Fruit fly (Drosophila melanogaster) whole organism, embryonic: ENCODE data around the gene CG34301.
A peak's percentile ranks its signal among the peaks of the same experiment; 100 is the strongest.

Experiments
- CG11093 ChIP-seq: fragments of 200-800 bp; sonication (Bioruptor generic); IDR thresholded peaks from 3 replicates; pipeline ENCODE4 v1.3.6; 2022; ENCODE audit warnings: missing biosample characterization, missing genetic modification characterization
- CG12391 ChIP-seq: fragments of 200-800 bp; sonication (Bioruptor generic); optimal IDR thresholded peaks from 3 replicates; lab custom pipeline; 2018; ENCODE audit warnings: missing biosample characterization, mild to moderate bottlenecking, missing genetic modification characterization, moderate library complexity
- CG12942 ChIP-seq: fragments of 200-800 bp; sonication (Bioruptor generic); optimal IDR thresholded peaks from 3 replicates; lab custom pipeline; 2016; ENCODE audit warnings: missing biosample characterization, missing genetic modification characterization
- CG13894 ChIP-seq: fragments of 200-800 bp; sonication (Bioruptor generic); optimal IDR thresholded peaks from 3 replicates; lab custom pipeline; 2018; ENCODE audit warnings: missing biosample characterization, mild to moderate bottlenecking, missing genetic modification characterization, moderate library complexity
- CG1529 ChIP-seq: fragments of 200-800 bp; sonication (Bioruptor generic); optimal IDR thresholded peaks from 3 replicates; lab custom pipeline; 2018; ENCODE audit warnings: missing biosample characterization, missing genetic modification characterization
- CG17328 ChIP-seq: fragments of 200-800 bp; sonication (Bioruptor generic); IDR thresholded peaks from 2 replicates; pipeline ENCODE4 v1.3.6; 2022; ENCODE audit warnings: missing biosample characterization, missing genetic modification characterization
- CG17359 ChIP-seq: fragments of 200-800 bp; sonication (Bioruptor generic); optimal IDR thresholded peaks from 3 replicates; lab custom pipeline; 2018; ENCODE audit warnings: missing biosample characterization, mild to moderate bottlenecking, missing genetic modification characterization, moderate library complexity
- CG2875 ChIP-seq: fragments of 200-800 bp; sonication (Bioruptor generic); optimal IDR thresholded peaks from 2 replicates; lab custom pipeline; 2017; ENCODE audit warnings: missing biosample characterization, mild to moderate bottlenecking, missing genetic modification characterization, missing genetic modification reagents
- CG30020 ChIP-seq: fragments of 200-800 bp; optimal IDR thresholded peaks from 2 replicates; lab custom pipeline; 2019; ENCODE audit warnings: missing biosample characterization, mild to moderate bottlenecking, missing genetic modification characterization, moderate library complexity
- CG32772 ChIP-seq: fragments of 200-800 bp; sonication (Bioruptor generic); IDR thresholded peaks from 2 replicates; pipeline ENCODE4 v1.3.6; 2022; ENCODE audit warnings: missing biosample characterization, missing genetic modification characterization
- CG34422 ChIP-seq: fragments of 200-800 bp; sonication (Bioruptor generic); IDR thresholded peaks from 3 replicates; pipeline ENCODE4 v1.3.6; 2022; ENCODE audit warnings: missing biosample characterization, missing genetic modification characterization
- CG3847 ChIP-seq: fragments of 200-800 bp; sonication (Bioruptor generic); IDR thresholded peaks from 2 replicates; pipeline ENCODE4 v1.3.6; 2022; ENCODE audit warnings: missing biosample characterization, missing genetic modification characterization
- CG5180 ChIP-seq: fragments of 200-800 bp; sonication (Bioruptor generic); optimal IDR thresholded peaks from 3 replicates; lab custom pipeline; 2017; ENCODE audit warnings: missing biosample characterization, missing genetic modification characterization, mild to moderate bottlenecking, moderate library complexity, missing genetic modification reagents
- CG7271 ChIP-seq: fragments of 200-800 bp; sonication (Bioruptor generic); optimal IDR thresholded peaks from 2 replicates; lab custom pipeline; 2018; ENCODE audit warnings: missing biosample characterization, mild to moderate bottlenecking, missing genetic modification characterization, moderate library complexity
- CG7963 ChIP-seq: fragments of 200-800 bp; sonication (Bioruptor generic); IDR thresholded peaks from 3 replicates; pipeline ENCODE4 v1.3.6; 2022; ENCODE audit warnings: missing biosample characterization, missing genetic modification characterization; ENCODE audit not compliant: partially characterized antibody
- CG7987 ChIP-seq: fragments of 200-800 bp; sonication (Bioruptor generic); optimal IDR thresholded peaks from 2 replicates; lab custom pipeline; 2018; ENCODE audit warnings: missing biosample characterization, mild to moderate bottlenecking, missing genetic modification characterization, moderate library complexity
- CG9437 ChIP-seq: fragments of 200-800 bp; sonication (Bioruptor generic); optimal IDR thresholded peaks from 2 replicates; lab custom pipeline; 2018; ENCODE audit warnings: missing biosample characterization, mild to moderate bottlenecking, missing genetic modification characterization
- D19A ChIP-seq: fragments of 200-800 bp; optimal IDR thresholded peaks from 3 replicates; lab custom pipeline; 2019; ENCODE audit warnings: missing biosample characterization, mild to moderate bottlenecking, missing genetic modification characterization, moderate library complexity
- Deaf1 ChIP-seq: fragments of 200-800 bp; optimal IDR thresholded peaks from 3 replicates; lab custom pipeline; 2019; ENCODE audit warnings: missing biosample characterization, mild to moderate bottlenecking, missing genetic modification characterization, moderate library complexity
- E2f1 ChIP-seq: fragments of 200-800 bp; sonication (Bioruptor generic); IDR thresholded peaks from 2 replicates; pipeline ENCODE4 v1.3.6; 2022; ENCODE audit warnings: missing biosample characterization, missing genetic modification characterization
- Ets97D ChIP-seq: fragments of 200-800 bp; sonication (Bioruptor generic); optimal IDR thresholded peaks from 3 replicates; lab custom pipeline; 2016; ENCODE audit warnings: missing biosample characterization, missing genetic modification characterization
- Hmx ChIP-seq: fragments of 200-800 bp; sonication (Bioruptor generic); optimal IDR thresholded peaks from 2 replicates; lab custom pipeline; 2016; ENCODE audit warnings: missing biosample characterization, missing genetic modification characterization
- Med ChIP-seq: fragments of 200-800 bp; sonication (Bioruptor generic); peaks from one replicate; lab custom pipeline; 2016; ENCODE audit warnings: missing biosample characterization, missing genetic modification characterization, mild to moderate bottlenecking, inconsistent platforms, moderate library complexity
- Mrtf ChIP-seq: fragments of 200-800 bp; sonication (Bioruptor generic); IDR thresholded peaks from 3 replicates; pipeline ENCODE4 v1.3.6; 2022; ENCODE audit warnings: missing biosample characterization, missing genetic modification characterization
- Sox102F ChIP-seq: fragments of 200-800 bp; sonication (Bioruptor generic); optimal IDR thresholded peaks from 2 replicates; lab custom pipeline; 2018; ENCODE audit warnings: missing biosample characterization, mild to moderate bottlenecking, missing genetic modification characterization, moderate library complexity
- Stat92E ChIP-seq, 3 experiments: fragments of >200 bp in 2 of 3; fragments of 200-800 bp in 1 of 3; sonication (Bioruptor generic) in 1 of 3; optimal IDR thresholded peaks; 2 replicates each; lab custom pipeline; 2017 to 2019; ENCODE audit warnings: missing biosample characterization in 3 of 3, missing genetic modification characterization in 3 of 3, mild to moderate bottlenecking in 1 of 3, moderate library complexity in 1 of 3
- Tbp ChIP-seq: fragments of >200 bp; optimal IDR thresholded peaks from 2 replicates; lab custom pipeline; 2018; ENCODE audit warnings: missing biosample characterization, missing genetic modification characterization
- abd-A ChIP-seq: fragments of 200-800 bp; sonication (Bioruptor generic); optimal IDR thresholded peaks from 3 replicates; lab custom pipeline; 2019; ENCODE audit warnings: missing biosample characterization, mild to moderate bottlenecking, missing genetic modification characterization, moderate library complexity
- bsh ChIP-seq, 2 experiments: fragments of 200-800 bp; sonication (Bioruptor generic); optimal IDR thresholded peaks; 2 replicates each; lab custom pipeline; 2017 to 2018; ENCODE audit warnings: mild to moderate bottlenecking in 2 of 2, missing biosample characterization in 2 of 2, missing genetic modification characterization in 2 of 2, moderate library complexity in 1 of 2
- cad ChIP-seq: fragments of >200 bp; optimal IDR thresholded peaks from 2 replicates; lab custom pipeline; 2017; ENCODE audit warnings: missing biosample characterization, missing genetic modification characterization
- chif ChIP-seq, 2 experiments: fragments of 200-800 bp; sonication (Bioruptor generic); optimal IDR thresholded peaks; 3 replicates each; lab custom pipeline; 2016; ENCODE audit warnings: missing biosample characterization in 2 of 2, missing genetic modification characterization in 2 of 2
- chinmo ChIP-seq: fragments of 200-800 bp; sonication (Bioruptor generic); IDR thresholded peaks from 4 replicates; pipeline ENCODE4 v1.3.6; 2022; ENCODE audit warnings: missing biosample characterization, missing genetic modification characterization; ENCODE audit not compliant: partially characterized antibody
- corto ChIP-seq: fragments of 200-800 bp; sonication (Bioruptor generic); optimal IDR thresholded peaks from 2 replicates; lab custom pipeline; 2016; ENCODE audit warnings: missing biosample characterization, mild to moderate bottlenecking, missing genetic modification characterization, moderate library complexity
- dysf ChIP-seq: fragments of 200-800 bp; sonication (Bioruptor generic); IDR thresholded peaks from 3 replicates; pipeline ENCODE4 v1.3.6; 2022; ENCODE audit warnings: missing biosample characterization, missing genetic modification characterization
- fd102C ChIP-seq: fragments of 200-800 bp; sonication (Bioruptor generic); optimal IDR thresholded peaks from 2 replicates; lab custom pipeline; 2018; ENCODE audit warnings: missing biosample characterization, mild to moderate bottlenecking, missing genetic modification characterization, moderate library complexity
- ftz-f1 ChIP-seq: fragments of 200-800 bp; sonication (Bioruptor generic); optimal IDR thresholded peaks from 2 replicates; lab custom pipeline; 2016; ENCODE audit warnings: missing biosample characterization, missing genetic modification characterization
- gce ChIP-seq: fragments of 200-800 bp; sonication (Bioruptor generic); IDR thresholded peaks from 3 replicates; pipeline ENCODE4 v1.3.6; 2022; ENCODE audit warnings: missing biosample characterization, missing genetic modification characterization
- grau ChIP-seq: fragments of 200-800 bp; optimal IDR thresholded peaks from 3 replicates; lab custom pipeline; 2019; ENCODE audit warnings: missing biosample characterization, mild to moderate bottlenecking, missing genetic modification characterization, moderate library complexity
- hbn ChIP-seq: fragments of 200-800 bp; sonication (Bioruptor generic); IDR thresholded peaks from 2 replicates; pipeline ENCODE4 v1.3.6; 2022; ENCODE audit warnings: missing biosample characterization, missing genetic modification characterization; ENCODE audit not compliant: partially characterized antibody
- jumu ChIP-seq: fragments of 200-800 bp; sonication (Bioruptor generic); optimal IDR thresholded peaks from 3 replicates; lab custom pipeline; 2016; ENCODE audit warnings: missing biosample characterization, missing genetic modification characterization
- nerfin-2 ChIP-seq: fragments of 200-800 bp; sonication (Bioruptor generic); IDR thresholded peaks from 2 replicates; pipeline ENCODE4 v1.3.6; 2022; ENCODE audit warnings: missing biosample characterization, missing genetic modification characterization; ENCODE audit not compliant: partially characterized antibody
- onecut ChIP-seq: fragments of 200-800 bp; sonication (Bioruptor generic); IDR thresholded peaks from 2 replicates; pipeline ENCODE4 v1.3.6; 2022; ENCODE audit warnings: missing biosample characterization, missing genetic modification characterization
- ranshi ChIP-seq: fragments of 200-800 bp; sonication (Bioruptor generic); IDR thresholded peaks from 2 replicates; pipeline ENCODE4 v1.3.6; 2022; ENCODE audit warnings: missing biosample characterization, missing genetic modification characterization
- sc ChIP-seq, 3 experiments: fragments of >200 bp in 2 of 3; fragments of 200-800 bp in 1 of 3; sonication (Bioruptor generic) in 1 of 3; optimal IDR thresholded peaks; 2 replicates in 2 of 3; 3 replicates in 1 of 3; lab custom pipeline; 2017; ENCODE audit warnings: mild to moderate bottlenecking in 1 of 3, missing biosample characterization in 1 of 3, missing genetic modification characterization in 1 of 3, missing genetic modification reagents in 1 of 3
- scrt ChIP-seq: fragments of 200-800 bp; sonication (Bioruptor generic); optimal IDR thresholded peaks from 2 replicates; lab custom pipeline; 2018; ENCODE audit warnings: missing biosample characterization, mild to moderate bottlenecking, missing genetic modification characterization, moderate library complexity
- shn ChIP-seq: fragments of 200-800 bp; sonication (Bioruptor generic); optimal IDR thresholded peaks from 3 replicates; lab custom pipeline; 2016; ENCODE audit warnings: missing biosample characterization, missing genetic modification characterization
- ssp ChIP-seq: fragments of 200-800 bp; sonication (Bioruptor generic); IDR thresholded peaks from 2 replicates; pipeline ENCODE4 v1.3.6; 2022; ENCODE audit warnings: missing biosample characterization, missing genetic modification characterization
- tgo ChIP-seq: fragments of 200-800 bp; sonication (Bioruptor generic); IDR thresholded peaks from 3 replicates; pipeline ENCODE4 v1.3.6; 2022; ENCODE audit warnings: missing biosample characterization, missing genetic modification characterization
- tna ChIP-seq: fragments of 200-800 bp; sonication (Bioruptor generic); IDR thresholded peaks from 2 replicates; pipeline ENCODE4 v1.3.6; 2022; ENCODE audit warnings: missing biosample characterization, missing genetic modification characterization; ENCODE audit not compliant: partially characterized antibody
- trem ChIP-seq: fragments of 200-800 bp; optimal IDR thresholded peaks from 3 replicates; lab custom pipeline; 2019; ENCODE audit warnings: missing biosample characterization, mild to moderate bottlenecking, missing genetic modification characterization, moderate library complexity
- zfh1 ChIP-seq: fragments of 200-800 bp; sonication (Bioruptor generic); IDR thresholded peaks from 3 replicates; pipeline ENCODE4 v1.3.6; 2022; ENCODE audit warnings: missing biosample characterization, missing genetic modification characterization

CG34301 gene

dm6 chr3R:8799866-8800265, 26.6 kb downstream of the CG34301 start:
- TF ChIP-seq CG7963 (GFP tag; lab: Robert Waterston, UW): no peak
- no peak for TF ChIP-seq CG9437 (GFP tag; lab: Kevin White, UChicago)
- TF ChIP-seq CG13894 (tag; lab: Kevin White, UChicago): peak; percentile 90
- TF ChIP-seq ftz-f1 (GFP tag; lab: Kevin White, UChicago): no peak
- TF ChIP-seq ssp (GFP tag; lab: Robert Waterston, UW): no peak
- peak; percentile 76 for TF ChIP-seq abd-A
- TF ChIP-seq CG3847 (GFP tag; lab: Robert Waterston, UW): no peak
- no peak for TF ChIP-seq sc (optimal IDR thresholded peaks at IDR 0.05; lab: Kevin White, UChicago)
- TF ChIP-seq sc (GFP tag; optimal IDR thresholded peaks at IDR 0.05; lab: Kevin White, UChicago): no peak
- TF ChIP-seq D19A (tag; lab: Kevin White, UChicago): no peak
- no peak for TF ChIP-seq zfh1
- TF ChIP-seq CG5180 (GFP tag; lab: Kevin White, UChicago): no peak
- TF ChIP-seq Hmx (GFP tag; lab: Kevin White, UChicago): no peak
- no peak for TF ChIP-seq CG17328 (GFP tag; lab: Robert Waterston, UW)
- no peak for TF ChIP-seq fd102C
- no peak for TF ChIP-seq cad
- TF ChIP-seq CG11093 (GFP tag; lab: Robert Waterston, UW): no peak
- no peak for TF ChIP-seq CG34422 (GFP tag; lab: Robert Waterston, UW)
- peak; percentile 89 for TF ChIP-seq chinmo (GFP tag; lab: Robert Waterston, UW)
- TF ChIP-seq scrt (GFP tag; lab: Kevin White, UChicago): peak; percentile 6
- TF ChIP-seq bsh (GFP tag; optimal IDR thresholded peaks at IDR 0.05; lab: Kevin White, UChicago): no peak
- TF ChIP-seq CG32772: no peak
- TF ChIP-seq nerfin-2 (GFP tag; lab: Robert Waterston, UW): no peak
- TF ChIP-seq CG12942 (GFP tag; lab: Kevin White, UChicago): no peak
- TF ChIP-seq onecut (GFP tag; lab: Robert Waterston, UW): no peak
- no peak for TF ChIP-seq CG7271 (tag; lab: Kevin White, UChicago)
- no peak for TF ChIP-seq shn (GFP tag; lab: Kevin White, UChicago)
- TF ChIP-seq trem (tag; lab: Kevin White, UChicago): no peak
- peak; percentile 93 for TF ChIP-seq Deaf1
- no peak for TF ChIP-seq CG2875
- no peak for TF ChIP-seq Stat92E (GFP tag; optimal IDR thresholded peaks at IDR 0.05; lab: Kevin White, UChicago)
- no peak for TF ChIP-seq Mrtf (GFP tag; lab: Robert Waterston, UW)
- no peak for TF ChIP-seq chif (GFP tag; optimal IDR thresholded peaks at IDR 0.05; lab: Kevin White, UChicago)
- peak; percentile 16 for TF ChIP-seq Ets97D (GFP tag; lab: Kevin White, UChicago)
- no peak for TF ChIP-seq CG30020 (tag; lab: Kevin White, UChicago)
- no peak for TF ChIP-seq corto (GFP tag; lab: Kevin White, UChicago)
- peak; percentile 12 for TF ChIP-seq CG7987 (GFP tag; lab: Kevin White, UChicago)
- TF ChIP-seq CG12391 (tag; lab: Kevin White, UChicago): no peak
- no peak for TF ChIP-seq tna (GFP tag; lab: Robert Waterston, UW)
- TF ChIP-seq gce (GFP tag; lab: Robert Waterston, UW): no peak
- TF ChIP-seq ranshi (GFP tag; lab: Robert Waterston, UW): no peak
- no peak for TF ChIP-seq E2f1 (GFP tag; lab: Robert Waterston, UW)
- peak; percentile 72 for TF ChIP-seq Med (GFP tag; lab: Kevin White, UChicago)
- no peak for TF ChIP-seq tgo (GFP tag; lab: Robert Waterston, UW)
- TF ChIP-seq CG1529 (GFP tag; lab: Kevin White, UChicago): no peak
- no peak for TF ChIP-seq jumu (GFP tag; lab: Kevin White, UChicago)
- no peak for TF ChIP-seq Sox102F (GFP tag; lab: Kevin White, UChicago)
- TF ChIP-seq grau: no peak
- TF ChIP-seq Tbp (GFP tag; lab: Kevin White, UChicago): no peak
- no peak for TF ChIP-seq CG17359 (tag; lab: Kevin White, UChicago)
- TF ChIP-seq hbn (GFP tag; lab: Robert Waterston, UW): no peak
- peak; percentile 26; the same call in 1 of the 3 replicates for TF ChIP-seq dysf (GFP tag; lab: Robert Waterston, UW)
